Comparison of ENCODE assay signal across 6 worm cellular contexts in the genomic region with DNA sequence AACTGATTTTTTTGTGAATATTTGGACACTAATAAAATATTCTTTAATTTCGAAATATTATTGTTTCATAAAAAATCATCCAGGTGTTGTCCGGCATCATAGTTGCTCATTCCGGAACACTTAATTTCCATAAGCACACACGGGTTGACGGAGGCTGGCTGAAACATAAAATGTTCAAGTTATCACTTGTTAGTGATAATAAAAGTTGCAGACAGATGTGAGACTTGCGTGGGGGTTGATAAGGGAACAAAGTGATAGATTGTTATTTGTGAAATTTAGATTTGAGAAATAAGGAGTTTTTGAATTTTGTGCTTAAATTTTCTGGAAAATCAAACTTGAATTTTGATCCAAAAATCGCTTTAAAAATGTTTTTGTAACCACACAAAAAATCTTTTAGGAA.
TF ChIP-seq lines count a peak whose summit lies in the region.

No protein-coding gene starts in this region.

TF ChIP-seq in whole organism, L1 larva, 84 proteins besides CTCF, POLR2A, EP300 and RAD21:
- TF ChIP-seq lir-3 (tag; optimal IDR thresholded peaks at IDR 0.05; lab: Kevin White, UChicago; ENCODE audit: poor library complexity), result no peak
- no peak for TF ChIP-seq hlh-4 (tag; optimal IDR thresholded peaks at IDR 0.05; lab: Kevin White, UChicago)
- TF ChIP-seq elt-2 (tag; optimal IDR thresholded peaks at IDR 0.05; lab: Kevin White, UChicago), result peak; percentile 39
- no peak for TF ChIP-seq unc-98 (GFP tag; IDR thresholded peaks at IDR 0.05; lab: Robert Waterston, UW)
TF ChIP-seq in whole organism, L1 larva: peak in this region for 1.

TF ChIP-seq in whole organism, L2 larva, 48 proteins besides CTCF, POLR2A, EP300 and RAD21:
- peak; percentile 69 for TF ChIP-seq fos-1 (tag; optimal IDR thresholded peaks at IDR 0.05; lab: Kevin White, UChicago)
- TF ChIP-seq ZK546.5 (tag; optimal IDR thresholded peaks at IDR 0.05; lab: Kevin White, UChicago), result no peak

TF ChIP-seq in whole organism, L3 larva, 47 proteins besides CTCF, POLR2A, EP300 and RAD21:
- peak; percentile 54 for TF ChIP-seq elt-2 (tag; optimal IDR thresholded peaks at IDR 0.05; lab: Kevin White, UChicago)
- TF ChIP-seq nfya-1 (tag; optimal IDR thresholded peaks at IDR 0.05; lab: Kevin White, UChicago; ENCODE audit: insufficient read depth), result no peak

TF ChIP-seq in whole organism, L4 larva, 104 proteins besides CTCF, POLR2A, EP300 and RAD21:
- TF ChIP-seq tra-1 (GFP tag; IDR thresholded peaks at IDR 0.05; lab: Robert Waterston, UW) (no peak), snpc-4 (tag; optimal IDR thresholded peaks at IDR 0.05; lab: Kevin White, UChicago) (no peak), zip-2 (tag; optimal IDR thresholded peaks at IDR 0.05; lab: Kevin White, UChicago) (no peak), Y5F2A.4 (GFP tag; optimal IDR thresholded peaks at IDR 0.05; lab: Kevin White, UChicago) (no peak), T26A8.4 (GFP tag; IDR thresholded peaks at IDR 0.05; lab: Robert Waterston, UW) (no peak), dve-1 (tag; optimal IDR thresholded peaks at IDR 0.05; lab: Kevin White, UChicago; ENCODE audit: insufficient read depth) (peak; percentile 15), pqm-1 (tag; optimal IDR thresholded peaks at IDR 0.05; lab: Kevin White, UChicago) (peak; percentile 62), mxl-3 (GFP tag; optimal IDR thresholded peaks at IDR 0.05; lab: Kevin White, UChicago) (no peak), ces-1 (GFP tag; optimal IDR thresholded peaks at IDR 0.05; lab: Kevin White, UChicago) (no peak), jun-1 (tag; optimal IDR thresholded peaks at IDR 0.05; lab: Kevin White, UChicago) (no peak), ztf-11 (tag; optimal IDR thresholded peaks at IDR 0.05; lab: Kevin White, UChicago) (no peak), aha-1 (tag; lab: Kevin White, UChicago) (no peak), T20F7.1 (GFP tag; optimal IDR thresholded peaks at IDR 0.05; lab: Kevin White, UChicago) (no peak), unc-39 (tag; optimal IDR thresholded peaks at IDR 0.05; lab: Kevin White, UChicago) (no peak), unc-130 (GFP tag; optimal IDR thresholded peaks at IDR 0.05; lab: Kevin White, UChicago) (no peak), skn-1 (tag; optimal IDR thresholded peaks at IDR 0.05; lab: Kevin White, UChicago) (no peak), nhr-42 (GFP tag; IDR thresholded peaks at IDR 0.05; lab: Robert Waterston, UW) (no peak)
TF ChIP-seq in whole organism, L4 larva: peak in this region for 2.

TF ChIP-seq in whole organism, late embryonic, 69 proteins besides CTCF, POLR2A, EP300 and RAD21:
- TF ChIP-seq elt-2 (tag; optimal IDR thresholded peaks at IDR 0.05; lab: Kevin White, UChicago) (peak; percentile 66), sdc-2 (tag; optimal IDR thresholded peaks at IDR 0.05; lab: Kevin White, UChicago) (no peak)

TF ChIP-seq in whole organism, young adult, 124 proteins besides CTCF, POLR2A, EP300 and RAD21:
- peak; percentile 5 for TF ChIP-seq nhr-80 (tag; optimal IDR thresholded peaks at IDR 0.05; lab: Kevin White, UChicago)
- TF ChIP-seq F52B5.7 (tag; optimal IDR thresholded peaks at IDR 0.05; lab: Kevin White, UChicago), result no peak
TF ChIP-seq in whole organism, young adult: peak in this region for 1.
